Worm (Caenorhabditis elegans) whole organism, late embryonic: ENCODE results near the gene ZK563.2.

Experiments used
- C08G9.2 ChIP-seq: sonication (generic microtip); optimal IDR thresholded peaks from 2 replicates; lab custom pipeline; 2016; ENCODE audit warnings: mild to moderate bottlenecking, missing genetic modification characterization, moderate library complexity, missing compliant biosample characterization
- C38D4.7 ChIP-seq: fragments of 200-800 bp; sonication (Bioruptor generic); optimal IDR thresholded peaks from 2 replicates; lab custom pipeline; 2018; ENCODE audit warnings: mild to moderate bottlenecking, missing genetic modification characterization, moderate library complexity, missing compliant biosample characterization
- T23F11.4 ChIP-seq: fragments of 200-800 bp; sonication (Bioruptor generic); optimal IDR thresholded peaks from 2 replicates; lab custom pipeline; 2018; ENCODE audit warnings: mild to moderate bottlenecking, missing genetic modification characterization, missing compliant biosample characterization
- ahr-1 ChIP-seq: sonication (generic microtip); optimal IDR thresholded peaks from 2 replicates; lab custom pipeline; 2016; ENCODE audit warnings: missing genetic modification characterization, missing compliant biosample characterization
- ceh-14 ChIP-seq: sonication (generic microtip); optimal IDR thresholded peaks from 2 replicates; lab custom pipeline; 2016; ENCODE audit warnings: missing genotype, missing genetic modification characterization, missing compliant biosample characterization
- ceh-18 ChIP-seq: sonication (generic microtip); optimal IDR thresholded peaks from 2 replicates; lab custom pipeline; 2016; ENCODE audit warnings: missing genetic modification characterization, missing compliant biosample characterization
- ceh-19 ChIP-seq: fragments of 200-800 bp; sonication (Bioruptor generic); optimal IDR thresholded peaks from 2 replicates; lab custom pipeline; 2018; ENCODE audit warnings: mild to moderate bottlenecking, missing genetic modification characterization, missing compliant biosample characterization
- ceh-22 ChIP-seq: sonication (generic microtip); optimal IDR thresholded peaks from 2 replicates; lab custom pipeline; 2017; ENCODE audit warnings: missing biosample characterization, missing genetic modification characterization
- ceh-24 ChIP-seq: sonication (generic microtip); optimal IDR thresholded peaks from 2 replicates; lab custom pipeline; 2016; ENCODE audit warnings: mild to moderate bottlenecking, missing genetic modification characterization, missing compliant biosample characterization
- ceh-31 ChIP-seq: sonication (generic microtip); optimal IDR thresholded peaks from 2 replicates; lab custom pipeline; 2016; ENCODE audit warnings: missing genetic modification characterization, missing compliant biosample characterization
- ceh-34 ChIP-seq: sonication (generic microtip); optimal IDR thresholded peaks from 2 replicates; lab custom pipeline; 2016; ENCODE audit warnings: mild to moderate bottlenecking, missing genetic modification characterization, missing compliant biosample characterization
- ceh-45 ChIP-seq: fragments of 200-800 bp; sonication (Bioruptor generic); IDR thresholded peaks from 2 replicates; pipeline ENCODE4 v1.3.6; 2022; ENCODE audit warnings: missing genetic modification reagents, missing genetic modification characterization, missing compliant biosample characterization
- ceh-48 ChIP-seq: sonication (generic microtip); optimal IDR thresholded peaks from 2 replicates; lab custom pipeline; 2016; ENCODE audit warnings: missing genetic modification characterization, inconsistent platforms, missing compliant biosample characterization
- ceh-6 ChIP-seq: fragments of 200-800 bp; sonication (Bioruptor generic); optimal IDR thresholded peaks from 2 replicates; lab custom pipeline; 2018; ENCODE audit warnings: mild to moderate bottlenecking, missing genetic modification characterization, missing compliant biosample characterization
- ceh-9 ChIP-seq: sonication (generic microtip); optimal IDR thresholded peaks from 2 replicates; lab custom pipeline; 2016; ENCODE audit warnings: mild to moderate bottlenecking, missing genetic modification characterization, inconsistent platforms, missing compliant biosample characterization
- che-1 ChIP-seq: sonication (generic microtip); optimal IDR thresholded peaks from 2 replicates; lab custom pipeline; 2016; ENCODE audit warnings: mild to moderate bottlenecking, missing genetic modification characterization, missing compliant biosample characterization
- elt-2 ChIP-seq: sonication (generic microtip); optimal IDR thresholded peaks from 2 replicates; lab custom pipeline; 2016; ENCODE audit warnings: missing genetic modification reagents, missing genetic modification characterization, missing compliant biosample characterization
- elt-4 ChIP-seq: sonication (generic microtip); optimal IDR thresholded peaks from 2 replicates; lab custom pipeline; 2016; ENCODE audit warnings: missing genetic modification characterization, missing compliant biosample characterization
- ets-4 ChIP-seq: sonication (generic microtip); optimal IDR thresholded peaks from 2 replicates; lab custom pipeline; 2016; ENCODE audit warnings: missing genetic modification characterization, missing compliant biosample characterization
- eyg-1 ChIP-seq: sonication (generic microtip); optimal IDR thresholded peaks from 2 replicates; lab custom pipeline; 2016; ENCODE audit warnings: missing genotype, missing genetic modification characterization, missing compliant biosample characterization
- fkh-10 ChIP-seq: fragments of 150-350 bp; optimal IDR thresholded peaks from 2 replicates; lab custom pipeline; 2014; ENCODE audit warnings: missing biosample characterization, missing genetic modification reagents, missing genetic modification characterization
- fkh-6 ChIP-seq: sonication (generic microtip); optimal IDR thresholded peaks from 2 replicates; lab custom pipeline; 2016; ENCODE audit warnings: missing genetic modification characterization, missing compliant biosample characterization
- gmeb-2 ChIP-seq: sonication (generic microtip); optimal IDR thresholded peaks from 2 replicates; lab custom pipeline; 2016; ENCODE audit warnings: missing genetic modification characterization, inconsistent platforms, missing compliant biosample characterization
- hlh-13 ChIP-seq: fragments of 200-800 bp; sonication (Bioruptor generic); optimal IDR thresholded peaks from 2 replicates; lab custom pipeline; 2018; ENCODE audit warnings: mild to moderate bottlenecking, missing genetic modification characterization, missing compliant biosample characterization
- hlh-15 ChIP-seq: sonication (generic microtip); optimal IDR thresholded peaks from 2 replicates; lab custom pipeline; 2016; ENCODE audit warnings: missing genetic modification characterization, missing compliant biosample characterization
- hlh-6 ChIP-seq: sonication (generic microtip); optimal IDR thresholded peaks from 2 replicates; lab custom pipeline; 2016; ENCODE audit warnings: missing genotype, missing genetic modification characterization, missing compliant biosample characterization
- hlh-8 ChIP-seq: sonication (generic microtip); optimal IDR thresholded peaks from 2 replicates; lab custom pipeline; 2016; ENCODE audit warnings: missing genotype, missing genetic modification characterization, missing compliant biosample characterization
- lin-11 ChIP-seq: fragments of 200-800 bp; sonication (Bioruptor generic); optimal IDR thresholded peaks from 2 replicates; lab custom pipeline; 2018; ENCODE audit warnings: mild to moderate bottlenecking, missing genetic modification characterization, missing compliant biosample characterization
- madf-2 ChIP-seq: sonication (generic microtip); optimal IDR thresholded peaks from 2 replicates; lab custom pipeline; 2017; ENCODE audit warnings: missing genetic modification characterization, missing compliant biosample characterization
- mec-3 ChIP-seq: sonication (generic microtip); optimal IDR thresholded peaks from 2 replicates; lab custom pipeline; 2016; ENCODE audit warnings: borderline replicate concordance, missing genetic modification characterization, missing compliant biosample characterization
- nhr-11 ChIP-seq: fragments of 150-350 bp; optimal IDR thresholded peaks from 2 replicates; lab custom pipeline; 2014; ENCODE audit warnings: missing biosample characterization, missing genetic modification characterization
- npax-4 ChIP-seq: sonication (generic microtip); optimal IDR thresholded peaks from 2 replicates; lab custom pipeline; 2016; ENCODE audit warnings: missing genetic modification characterization, missing compliant biosample characterization
- pag-3 ChIP-seq: sonication (generic microtip); optimal IDR thresholded peaks from 2 replicates; lab custom pipeline; 2016; ENCODE audit warnings: missing compliant biosample characterization, missing genetic modification characterization, borderline replicate concordance
- pat-9 ChIP-seq: fragments of 200-800 bp; sonication (Bioruptor generic); optimal IDR thresholded peaks from 2 replicates; lab custom pipeline; 2018; ENCODE audit warnings: mild to moderate bottlenecking, missing genetic modification characterization, moderate library complexity, missing compliant biosample characterization
- pax-1 ChIP-seq: fragments of 150-350 bp; optimal IDR thresholded peaks from 2 replicates; lab custom pipeline; 2014; ENCODE audit warnings: missing biosample characterization, missing genetic modification characterization
- pha-2 ChIP-seq: sonication (generic microtip); optimal IDR thresholded peaks from 2 replicates; lab custom pipeline; 2017; ENCODE audit warnings: mild to moderate bottlenecking, missing genetic modification characterization, missing compliant biosample characterization
- pros-1 ChIP-seq: fragments of 150-350 bp; optimal IDR thresholded peaks from 2 replicates; lab custom pipeline; 2014; ENCODE audit warnings: missing biosample characterization, missing genetic modification reagents, missing genetic modification characterization
- rnt-1 ChIP-seq: sonication (generic microtip); optimal IDR thresholded peaks from 2 replicates; lab custom pipeline; 2016; ENCODE audit warnings: missing genetic modification characterization, missing compliant biosample characterization
- sdc-2 ChIP-seq: sonication (generic microtip); optimal IDR thresholded peaks from 2 replicates; lab custom pipeline; 2016; ENCODE audit warnings: missing genotype, missing genetic modification characterization, missing compliant biosample characterization
- syd-9 ChIP-seq: sonication (generic microtip); optimal IDR thresholded peaks from 2 replicates; lab custom pipeline; 2016; ENCODE audit warnings: mild to moderate bottlenecking, missing genetic modification characterization, moderate library complexity, missing compliant biosample characterization
- unc-3 ChIP-seq, 2 experiments: fragments of 200-800 bp in 1 of 2; sonication (Bioruptor generic) in 1 of 2; sonication (generic microtip) in 1 of 2; conservative IDR thresholded peaks in 1 of 2; optimal IDR thresholded peaks in 1 of 2; 2 replicates each; pipeline versions ENCODE4 v1.3.6 to Lab custom; 2016 to 2022; ENCODE audit warnings: missing compliant biosample characterization in 2 of 2, missing genetic modification characterization in 2 of 2, missing genetic modification reagents in 1 of 2
- unc-42 ChIP-seq: sonication (generic microtip); optimal IDR thresholded peaks from 2 replicates; lab custom pipeline; 2016; ENCODE audit warnings: missing genotype, missing genetic modification characterization, missing compliant biosample characterization
- unc-55 ChIP-seq: sonication (generic microtip); optimal IDR thresholded peaks from 2 replicates; lab custom pipeline; 2017; ENCODE audit warnings: missing biosample characterization, missing genetic modification reagents, missing genetic modification characterization
- unc-86 ChIP-seq: sonication (generic microtip); optimal IDR thresholded peaks from 2 replicates; lab custom pipeline; 2016; ENCODE audit warnings: missing genetic modification characterization, missing compliant biosample characterization
- zip-5 ChIP-seq: sonication (generic microtip); optimal IDR thresholded peaks from 2 replicates; lab custom pipeline; 2016; ENCODE audit warnings: missing genetic modification characterization, missing compliant biosample characterization

ZK563.2 gene

ce11 chrX:3362378-3362777 is 6.4 kb upstream of the ZK563.2 start, which contains the start of gene dhs-26:
dhs-26 (minus strand) TSS chrX:3362493.
- TF ChIP-seq ceh-24 (tag; lab: Kevin White, UChicago): no peak
- TF ChIP-seq lin-11: no peak
- no peak for TF ChIP-seq T23F11.4 (GFP tag; lab: Kevin White, UChicago)
- TF ChIP-seq eyg-1 (tag; lab: Kevin White, UChicago): no peak
- no peak for TF ChIP-seq ceh-19 (GFP tag; lab: Kevin White, UChicago)
- no peak for TF ChIP-seq fkh-6 (tag; lab: Kevin White, UChicago)
- no peak for TF ChIP-seq hlh-15 (tag; lab: Kevin White, UChicago)
- TF ChIP-seq ceh-18 (tag; lab: Kevin White, UChicago): no peak
- no peak for TF ChIP-seq ceh-45
- TF ChIP-seq ceh-14 (tag; lab: Kevin White, UChicago): no peak
- no peak for TF ChIP-seq ceh-9 (tag; lab: Kevin White, UChicago)
- no peak for TF ChIP-seq pha-2 (tag; lab: Kevin White, UChicago)
- no peak for TF ChIP-seq unc-55 (GFP tag; lab: Kevin White, UChicago)
- TF ChIP-seq unc-86 (tag; lab: Kevin White, UChicago): no peak

ce11 chrX:3366782-3367181 is 2.0 kb upstream of the ZK563.2 start:
- TF ChIP-seq pag-3 (tag; lab: Kevin White, UChicago): no peak
- no peak for TF ChIP-seq elt-2 (tag; lab: Kevin White, UChicago)

- TF ChIP-seq npax-4 (tag; lab: Kevin White, UChicago): no peak
- no peak for TF ChIP-seq unc-55 (GFP tag; lab: Kevin White, UChicago)
- TF ChIP-seq ceh-6: no peak
- no peak for TF ChIP-seq ets-4
- no peak for TF ChIP-seq ceh-18 (tag; lab: Kevin White, UChicago)
- TF ChIP-seq nhr-11 (tag; lab: Kevin White, UChicago): no peak
- TF ChIP-seq ceh-34: no peak
- TF ChIP-seq sdc-2 (tag; lab: Kevin White, UChicago): no peak
- no peak for TF ChIP-seq che-1 (tag; lab: Kevin White, UChicago)
- no peak for TF ChIP-seq mec-3 (tag; lab: Kevin White, UChicago)
- TF ChIP-seq pat-9: no peak
- TF ChIP-seq ceh-31 (tag; lab: Kevin White, UChicago): no peak
- TF ChIP-seq C08G9.2 (tag; lab: Kevin White, UChicago): no peak
- TF ChIP-seq C38D4.7 (GFP tag; lab: Kevin White, UChicago): no peak
These were observed 683 bp downstream of the ZK563.2 start for ce11 chrX:3369442-3369841.

ce11 chrX:3371264-3371663 is 2.5 kb downstream of the ZK563.2 start:
- peak; percentile 91 for TF ChIP-seq gmeb-2
- peak; percentile 70 for TF ChIP-seq ceh-48 (tag; lab: Kevin White, UChicago)
- TF ChIP-seq hlh-6: peak; percentile 89
- TF ChIP-seq nhr-11 (tag; lab: Kevin White, UChicago): no peak
- peak; percentile 64 for TF ChIP-seq hlh-15 (tag; lab: Kevin White, UChicago)
- peak; percentile 77 for TF ChIP-seq fkh-6 (tag; lab: Kevin White, UChicago)
- TF ChIP-seq syd-9 (tag; lab: Kevin White, UChicago): peak; percentile 79
- peak; percentile 82 for TF ChIP-seq T23F11.4 (GFP tag; lab: Kevin White, UChicago)
- peak; percentile 42 for TF ChIP-seq zip-5 (tag; lab: Kevin White, UChicago)
- peak; percentile 76 for TF ChIP-seq C08G9.2 (tag; lab: Kevin White, UChicago)
- TF ChIP-seq pax-1 (tag; lab: Kevin White, UChicago): no peak
- TF ChIP-seq hlh-13 (GFP tag; lab: Kevin White, UChicago): peak; percentile 83
- TF ChIP-seq fkh-10 (GFP tag; lab: Kevin White, UChicago): peak; percentile 22
- peak; percentile 81 for TF ChIP-seq ceh-18 (tag; lab: Kevin White, UChicago)
- peak; percentile 62 for TF ChIP-seq rnt-1 (tag; lab: Kevin White, UChicago)
- TF ChIP-seq ceh-22: no peak
- peak; percentile 87 for TF ChIP-seq madf-2
- no peak for TF ChIP-seq mec-3 (tag; lab: Kevin White, UChicago)
- peak; percentile 88 for TF ChIP-seq unc-3 (GFP tag; conservative IDR thresholded peaks at IDR 0.05; lab: Robert Waterston, UW)
- TF ChIP-seq unc-3 (tag; optimal IDR thresholded peaks at IDR 0.05; lab: Kevin White, UChicago): peak; percentile 52
- peak; percentile 52 for TF ChIP-seq eyg-1 (tag; lab: Kevin White, UChicago)
- TF ChIP-seq ceh-9 (tag; lab: Kevin White, UChicago): peak; percentile 57
- peak; percentile 78 for TF ChIP-seq pha-2 (tag; lab: Kevin White, UChicago)
- no peak for TF ChIP-seq pros-1 (tag; lab: Kevin White, UChicago)
- peak; percentile 70 for TF ChIP-seq ceh-31 (tag; lab: Kevin White, UChicago)
- TF ChIP-seq elt-2 (tag; lab: Kevin White, UChicago): peak; percentile 87
- TF ChIP-seq elt-4 (tag; lab: Kevin White, UChicago): no peak
- peak; percentile 64 for TF ChIP-seq ahr-1 (tag; lab: Kevin White, UChicago)
- TF ChIP-seq hlh-8 (tag; lab: Kevin White, UChicago): peak; percentile 61
- TF ChIP-seq unc-42 (tag; lab: Kevin White, UChicago): peak; percentile 56
